Fruit fly (Drosophila melanogaster) whole organism, pupa: ENCODE results near the gene betaTub85D.
A peak's percentile ranks its signal among the peaks of the same experiment; 100 is the strongest.

Experiments used
- CG10348 ChIP-seq: fragments of 200-800 bp; sonication (Bioruptor generic); IDR thresholded peaks from 2 replicates; pipeline ENCODE4 v1.3.6; 2022; ENCODE audit warnings: missing biosample characterization, missing genetic modification characterization
- CG12605 ChIP-seq: fragments of 200-800 bp; sonication (Bioruptor generic); IDR thresholded peaks from 2 replicates; pipeline ENCODE4 v1.3.6; 2022; ENCODE audit warnings: missing biosample characterization, missing genetic modification characterization
- CG13204 ChIP-seq: fragments of 200-800 bp; sonication (Bioruptor generic); optimal IDR thresholded peaks from 2 replicates; lab custom pipeline; 2018; ENCODE audit warnings: missing biosample characterization, mild to moderate bottlenecking, missing genetic modification characterization, moderate library complexity
- CG14655 ChIP-seq: fragments of 200-800 bp; sonication (Bioruptor generic); optimal IDR thresholded peaks from 3 replicates; lab custom pipeline; 2017; ENCODE audit warnings: mild to moderate bottlenecking, missing biosample characterization, missing genetic modification reagents, missing genetic modification characterization
- CG15710 ChIP-seq: fragments of 200-800 bp; sonication (Bioruptor generic); optimal IDR thresholded peaks from 2 replicates; lab custom pipeline; 2018; ENCODE audit warnings: missing biosample characterization, mild to moderate bottlenecking, missing genetic modification characterization, moderate library complexity
- CG17806 ChIP-seq: fragments of 200-800 bp; sonication (Bioruptor generic); optimal IDR thresholded peaks from 2 replicates; lab custom pipeline; 2018; ENCODE audit warnings: missing biosample characterization, mild to moderate bottlenecking, missing genetic modification characterization, moderate library complexity
- CG32121 ChIP-seq: fragments of 200-800 bp; sonication (Bioruptor generic); IDR thresholded peaks from 2 replicates; pipeline ENCODE4 v1.3.6; 2022; ENCODE audit warnings: missing biosample characterization, missing genetic modification characterization
- CG34367 ChIP-seq: fragments of 200-800 bp; sonication (Bioruptor generic); optimal IDR thresholded peaks from 2 replicates; lab custom pipeline; 2018; ENCODE audit warnings: missing biosample characterization, mild to moderate bottlenecking, missing genetic modification characterization
- CG4496 ChIP-seq: fragments of 200-800 bp; sonication (Bioruptor generic); IDR thresholded peaks from 3 replicates; pipeline ENCODE4 v1.3.6; 2022; ENCODE audit warnings: missing biosample characterization, missing genetic modification characterization
- CG8159 ChIP-seq: fragments of 200-800 bp; sonication (Bioruptor generic); optimal IDR thresholded peaks from 3 replicates; lab custom pipeline; 2018; ENCODE audit warnings: missing biosample characterization, mild to moderate bottlenecking, missing genetic modification characterization, moderate library complexity
- CG8301 ChIP-seq: fragments of 200-800 bp; sonication (Bioruptor generic); optimal IDR thresholded peaks from 2 replicates; lab custom pipeline; 2018; ENCODE audit warnings: missing biosample characterization, mild to moderate bottlenecking, missing genetic modification characterization
- CG9948 ChIP-seq: fragments of 200-800 bp; sonication (Bioruptor generic); optimal IDR thresholded peaks from 2 replicates; lab custom pipeline; 2018; ENCODE audit warnings: missing biosample characterization, mild to moderate bottlenecking, missing genetic modification characterization, moderate library complexity
- D1 ChIP-seq: fragments of 200-800 bp; sonication (Bioruptor generic); optimal IDR thresholded peaks from 2 replicates; lab custom pipeline; 2018; ENCODE audit warnings: missing biosample characterization, mild to moderate bottlenecking, missing genetic modification characterization, moderate library complexity
- EcR ChIP-seq: fragments of 200-800 bp; sonication (Bioruptor generic); optimal IDR thresholded peaks from 3 replicates; lab custom pipeline; 2019; ENCODE audit warnings: missing biosample characterization, missing genetic modification characterization, mild to moderate bottlenecking, moderate library complexity, missing genetic modification reagents
- Ets98B ChIP-seq: fragments of 200-800 bp; sonication (Bioruptor generic); IDR thresholded peaks from 2 replicates; pipeline ENCODE4 v1.3.6; 2022; ENCODE audit warnings: missing biosample characterization, missing genetic modification characterization
- Pif1A ChIP-seq: fragments of 200-800 bp; sonication (Bioruptor generic); optimal IDR thresholded peaks from 3 replicates; lab custom pipeline; 2016; ENCODE audit warnings: missing biosample characterization, missing genetic modification characterization
- Pif1B ChIP-seq: fragments of 200-800 bp; sonication (Bioruptor generic); optimal IDR thresholded peaks from 3 replicates; lab custom pipeline; 2016; ENCODE audit warnings: missing biosample characterization, missing genetic modification characterization
- Snoo ChIP-seq: fragments of 200-800 bp; sonication (Bioruptor generic); optimal IDR thresholded peaks from 3 replicates; lab custom pipeline; 2017; ENCODE audit warnings: missing biosample characterization, mild to moderate bottlenecking, missing genetic modification characterization, inconsistent platforms
- fd96Ca ChIP-seq: fragments of 200-800 bp; sonication (Bioruptor generic); IDR thresholded peaks from 3 replicates; pipeline ENCODE4 v1.3.6; 2022; ENCODE audit warnings: missing biosample characterization, missing genetic modification characterization
- gl ChIP-seq: fragments of 200-800 bp; sonication (Bioruptor generic); optimal IDR thresholded peaks from 2 replicates; lab custom pipeline; 2018; ENCODE audit warnings: missing biosample characterization, mild to moderate bottlenecking, missing genetic modification characterization
- rn ChIP-seq: fragments of 200-800 bp; sonication (Bioruptor generic); IDR thresholded peaks from 2 replicates; pipeline ENCODE4 v1.3.6; 2022; ENCODE audit warnings: missing biosample characterization, missing genetic modification characterization

The betaTub85D gene

DNA sequence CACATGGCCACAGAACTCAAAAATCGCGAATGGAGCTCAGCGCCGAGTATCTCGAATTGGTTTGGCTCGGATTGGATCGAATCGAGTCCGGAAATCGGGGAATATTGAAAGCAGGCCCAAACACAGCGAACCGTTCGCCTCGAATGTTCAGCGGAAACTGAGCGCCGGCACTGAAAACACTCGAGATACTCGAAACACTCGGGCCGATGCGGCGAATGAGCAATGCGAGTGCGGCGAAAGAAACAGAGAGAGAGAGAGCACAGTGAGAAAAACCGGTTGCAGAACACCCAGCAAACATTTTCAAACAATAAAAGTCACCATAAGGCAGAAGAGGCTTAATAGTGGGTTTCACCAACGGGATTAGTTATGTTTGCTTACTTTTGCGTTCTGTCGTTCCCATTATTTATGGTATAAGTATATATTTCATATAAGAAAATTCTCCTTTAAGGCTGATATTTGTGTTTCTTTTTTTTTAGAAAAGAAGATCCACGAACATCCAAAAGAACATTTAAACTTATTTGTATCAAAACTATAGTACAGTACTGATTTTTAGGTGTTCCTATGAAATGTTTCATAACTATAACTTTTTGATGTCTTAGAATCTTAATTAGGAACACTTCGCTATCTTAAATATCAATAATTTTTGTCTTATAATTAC, 15.6 kb downstream of the betaTub85D start, which contains the start of gene FER:
Gene FER, minus strand, starts transcription at position 162 of the 658 bp plus-strand sequence.
- peak; percentile 52 for TF ChIP-seq CG32121 (GFP tag; lab: Robert Waterston, UW)
- no peak for TF ChIP-seq Snoo (tag; lab: Kevin White, UChicago)
- TF ChIP-seq rn (GFP tag; lab: Robert Waterston, UW): no peak
- peak; percentile 2 for TF ChIP-seq CG34367
- peak; percentile 37; the same call in 1 of the 3 replicates for TF ChIP-seq fd96Ca (GFP tag; lab: Robert Waterston, UW)
- TF ChIP-seq gl: peak; percentile 17
- peak; percentile 78; the same call in 2 of the 3 replicates for TF ChIP-seq CG4496 (GFP tag; lab: Robert Waterston, UW)
- peak; percentile 41 for TF ChIP-seq EcR (GFP tag; lab: Kevin White, UChicago)
- TF ChIP-seq Ets98B (GFP tag; lab: Robert Waterston, UW): peak; percentile 47; the same call in 1 of the 2 replicates
- no peak for TF ChIP-seq CG9948
- TF ChIP-seq CG14655 (GFP tag; lab: Kevin White, UChicago): no peak
- peak; percentile 11 for TF ChIP-seq CG15710 (tag; lab: Kevin White, UChicago)
- peak; percentile 69 for TF ChIP-seq CG12605 (GFP tag; lab: Robert Waterston, UW)
- peak; percentile 47 for TF ChIP-seq Pif1A (GFP tag; lab: Kevin White, UChicago)
- peak; percentile 31 for TF ChIP-seq CG13204 (GFP tag; lab: Kevin White, UChicago)
- peak; percentile 70 for TF ChIP-seq Pif1B
- peak; percentile 22 for TF ChIP-seq CG17806 (tag; lab: Kevin White, UChicago)

DNA sequence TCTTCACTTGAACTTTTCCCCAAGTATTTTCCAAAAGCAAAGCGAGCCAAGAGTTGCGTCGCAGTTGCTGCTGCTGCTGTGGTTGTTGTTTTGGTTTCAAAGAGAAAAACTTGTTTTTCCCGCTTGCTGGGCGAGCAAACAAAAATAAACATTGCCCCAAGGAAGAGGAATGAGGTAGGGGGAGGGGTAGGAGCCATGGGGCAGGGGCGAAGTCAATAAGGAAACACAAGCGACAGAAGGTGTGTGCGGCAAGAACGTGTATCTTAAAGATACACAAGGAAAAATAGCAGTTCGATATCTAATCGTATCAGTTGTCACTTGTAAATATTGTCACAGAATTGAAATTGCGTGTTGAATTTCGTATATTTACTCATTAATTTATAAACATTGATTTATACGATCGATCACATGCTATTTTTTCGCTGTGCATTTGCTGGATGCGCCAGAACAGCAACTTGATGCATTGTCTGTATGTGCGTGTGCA, 16.5 kb downstream of the betaTub85D start:
- TF ChIP-seq CG32121 (GFP tag; lab: Robert Waterston, UW) (peak; percentile 90), CG8301 (tag; lab: Kevin White, UChicago) (peak; percentile 99), rn (GFP tag; lab: Robert Waterston, UW) (peak; percentile 87), CG17806 (tag; lab: Kevin White, UChicago) (peak; percentile 97), CG15710 (tag; lab: Kevin White, UChicago) (peak; percentile 97), gl (peak; percentile 95), Ets98B (GFP tag; lab: Robert Waterston, UW) (peak; percentile 95), CG12605 (GFP tag; lab: Robert Waterston, UW) (peak; percentile 97), CG14655 (GFP tag; lab: Kevin White, UChicago) (peak; percentile 99), CG34367 (peak; percentile 97), EcR (GFP tag; lab: Kevin White, UChicago) (peak; percentile 73), Snoo (tag; lab: Kevin White, UChicago) (peak; percentile 92), CG10348 (GFP tag; lab: Robert Waterston, UW) (peak; percentile 58), CG8159 (tag; lab: Kevin White, UChicago) (peak; percentile 96), fd96Ca (GFP tag; lab: Robert Waterston, UW) (peak; percentile 97), D1 (tag; lab: Kevin White, UChicago) (peak; percentile 89), Pif1A (GFP tag; lab: Kevin White, UChicago) (peak; percentile 95), CG4496 (GFP tag; lab: Robert Waterston, UW) (peak; percentile 98), CG13204 (GFP tag; lab: Kevin White, UChicago) (peak; percentile 93), Pif1B (peak; percentile 95), CG9948 (peak; percentile 97)

DNA sequence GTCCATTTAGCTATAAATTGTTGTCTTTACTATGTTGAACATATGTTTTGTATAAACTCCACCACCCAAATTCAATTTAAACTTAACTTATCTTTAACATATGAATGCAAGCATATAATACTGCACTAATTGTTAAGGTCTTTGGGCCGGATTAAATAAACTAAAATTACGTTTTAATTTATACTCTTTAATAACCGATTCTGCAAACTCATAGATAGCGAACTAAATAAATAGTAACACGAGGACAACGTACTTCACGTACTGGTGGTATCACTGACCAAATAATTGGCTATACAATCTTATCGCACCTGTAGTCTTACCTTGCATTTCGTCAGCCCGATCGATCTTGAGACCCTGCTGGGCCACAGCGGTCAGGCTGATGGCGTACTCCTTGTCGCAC, 17.7 kb downstream of the betaTub85D start:
- TF ChIP-seq gl: no peak
- no peak for TF ChIP-seq Pif1B
- peak; percentile 23 for TF ChIP-seq EcR (GFP tag; lab: Kevin White, UChicago)
- TF ChIP-seq fd96Ca (GFP tag; lab: Robert Waterston, UW): no peak
- TF ChIP-seq, all 21 proteins: peak for 1

DNA sequence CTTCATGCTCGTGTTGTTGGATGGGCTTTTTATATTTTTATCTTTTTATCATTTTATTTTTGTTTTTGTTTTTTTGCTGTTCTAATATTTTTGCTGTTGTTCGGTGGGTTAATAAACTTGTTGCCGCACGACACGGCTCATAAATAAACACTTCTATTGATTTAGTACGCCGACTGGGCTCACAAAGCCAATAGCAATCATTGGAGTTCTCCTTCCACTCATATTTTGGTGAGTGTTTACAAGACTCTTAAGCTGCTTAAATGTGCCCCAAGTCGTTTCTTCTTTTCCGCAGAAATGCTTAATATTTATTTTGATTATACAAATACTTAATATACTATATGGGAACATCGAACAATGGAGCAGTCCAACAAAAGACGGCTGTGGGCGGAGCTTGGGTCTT, 19.9 kb downstream of the betaTub85D start:
- TF ChIP-seq CG8159 (tag; lab: Kevin White, UChicago) (no peak), Pif1B (no peak), CG4496 (GFP tag; lab: Robert Waterston, UW) (no peak), Ets98B (GFP tag; lab: Robert Waterston, UW) (no peak), CG14655 (GFP tag; lab: Kevin White, UChicago) (no peak), CG15710 (tag; lab: Kevin White, UChicago) (no peak), CG34367 (no peak), CG8301 (tag; lab: Kevin White, UChicago) (no peak)

DNA sequence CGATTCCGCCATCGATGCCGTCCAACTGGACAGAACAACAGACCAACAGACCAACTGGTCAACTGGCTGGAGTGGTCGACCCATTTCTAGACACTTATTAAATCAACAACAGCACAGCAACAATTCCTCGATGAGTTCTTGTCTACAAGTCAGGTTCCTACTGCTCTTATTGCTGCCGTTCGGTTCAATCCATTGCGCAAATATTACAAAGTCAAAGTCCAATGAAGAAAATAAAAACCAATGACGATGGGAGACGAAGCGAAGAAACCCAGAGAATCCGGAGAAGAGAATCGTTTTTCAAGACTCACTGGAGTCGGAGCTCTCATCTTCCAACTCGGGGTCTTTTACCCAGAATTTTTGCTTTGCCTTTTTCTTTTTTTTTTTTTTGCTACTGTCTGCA, 21.1 kb downstream of the betaTub85D start:
- TF ChIP-seq CG34367 (peak; percentile 53), fd96Ca (GFP tag; lab: Robert Waterston, UW) (no peak), CG17806 (tag; lab: Kevin White, UChicago) (peak; percentile 45), CG8301 (tag; lab: Kevin White, UChicago) (peak; percentile 16), CG14655 (GFP tag; lab: Kevin White, UChicago) (peak; percentile 50), CG12605 (GFP tag; lab: Robert Waterston, UW) (peak; percentile 58), EcR (GFP tag; lab: Kevin White, UChicago) (peak; percentile 85), CG4496 (GFP tag; lab: Robert Waterston, UW) (peak; percentile 63; the same call in 1 of the 3 replicates), CG13204 (GFP tag; lab: Kevin White, UChicago) (peak; percentile 82), CG15710 (tag; lab: Kevin White, UChicago) (peak; percentile 51), Snoo (tag; lab: Kevin White, UChicago) (no peak), CG10348 (GFP tag; lab: Robert Waterston, UW) (no peak), gl (peak; percentile 88), rn (GFP tag; lab: Robert Waterston, UW) (no peak), CG8159 (tag; lab: Kevin White, UChicago) (peak; percentile 56), Pif1A (GFP tag; lab: Kevin White, UChicago) (peak; percentile 61), Ets98B (GFP tag; lab: Robert Waterston, UW) (peak; percentile 49), CG9948 (peak; percentile 6), D1 (tag; lab: Kevin White, UChicago) (no peak), CG32121 (GFP tag; lab: Robert Waterston, UW) (peak; percentile 39), Pif1B (peak; percentile 53)
